Fruit fly (Drosophila melanogaster) whole organism, pupa: ENCODE data around the gene CG6225.

Experiments used
- CG10348 ChIP-seq: fragments of 200-800 bp; sonication (Bioruptor generic); IDR thresholded peaks from 2 replicates; pipeline ENCODE4 v1.3.6; 2022; ENCODE audit warnings: missing biosample characterization, missing genetic modification characterization
- CG12605 ChIP-seq: fragments of 200-800 bp; sonication (Bioruptor generic); IDR thresholded peaks from 2 replicates; pipeline ENCODE4 v1.3.6; 2022; ENCODE audit warnings: missing biosample characterization, missing genetic modification characterization
- CG13204 ChIP-seq: fragments of 200-800 bp; sonication (Bioruptor generic); optimal IDR thresholded peaks from 2 replicates; lab custom pipeline; 2018; ENCODE audit warnings: missing biosample characterization, mild to moderate bottlenecking, missing genetic modification characterization, moderate library complexity
- CG14655 ChIP-seq: fragments of 200-800 bp; sonication (Bioruptor generic); optimal IDR thresholded peaks from 3 replicates; lab custom pipeline; 2017; ENCODE audit warnings: mild to moderate bottlenecking, missing biosample characterization, missing genetic modification reagents, missing genetic modification characterization
- CG4496 ChIP-seq: fragments of 200-800 bp; sonication (Bioruptor generic); IDR thresholded peaks from 3 replicates; pipeline ENCODE4 v1.3.6; 2022; ENCODE audit warnings: missing biosample characterization, missing genetic modification characterization
- CG8301 ChIP-seq: fragments of 200-800 bp; sonication (Bioruptor generic); optimal IDR thresholded peaks from 2 replicates; lab custom pipeline; 2018; ENCODE audit warnings: missing biosample characterization, mild to moderate bottlenecking, missing genetic modification characterization
- D1 ChIP-seq: fragments of 200-800 bp; sonication (Bioruptor generic); optimal IDR thresholded peaks from 2 replicates; lab custom pipeline; 2018; ENCODE audit warnings: missing biosample characterization, mild to moderate bottlenecking, missing genetic modification characterization, moderate library complexity
- EcR ChIP-seq: fragments of 200-800 bp; sonication (Bioruptor generic); optimal IDR thresholded peaks from 3 replicates; lab custom pipeline; 2019; ENCODE audit warnings: missing biosample characterization, missing genetic modification characterization, mild to moderate bottlenecking, moderate library complexity, missing genetic modification reagents
- Ets98B ChIP-seq: fragments of 200-800 bp; sonication (Bioruptor generic); IDR thresholded peaks from 2 replicates; pipeline ENCODE4 v1.3.6; 2022; ENCODE audit warnings: missing biosample characterization, missing genetic modification characterization
- Pif1B ChIP-seq: fragments of 200-800 bp; sonication (Bioruptor generic); optimal IDR thresholded peaks from 3 replicates; lab custom pipeline; 2016; ENCODE audit warnings: missing biosample characterization, missing genetic modification characterization

dm6 chr3R:12692497-12692896 is 38.1 kb downstream of the CG6225 start, which contains the start of gene CG31347:
- no peak for TF ChIP-seq CG10348 (GFP tag; lab: Robert Waterston, UW)
- TF ChIP-seq Pif1B (GFP tag; lab: Kevin White, UChicago) = no peak
- TF ChIP-seq CG4496 (GFP tag; lab: Robert Waterston, UW) = no peak
- TF ChIP-seq CG14655 (GFP tag; lab: Kevin White, UChicago) = no peak
- no peak for TF ChIP-seq Ets98B (GFP tag; lab: Robert Waterston, UW)
- no peak for TF ChIP-seq CG12605 (GFP tag; lab: Robert Waterston, UW)
- TF ChIP-seq CG8301 (tag; lab: Kevin White, UChicago) = no peak
- TF ChIP-seq CG13204 (GFP tag; lab: Kevin White, UChicago) = no peak
- no peak for TF ChIP-seq EcR (GFP tag; lab: Kevin White, UChicago)
- TF ChIP-seq D1 (tag; lab: Kevin White, UChicago) = no peak
